Worm (Caenorhabditis elegans) whole organism, mixed stage, embryonic: ENCODE data around the gene srg-31.

Experiments
- bed-3 ChIP-seq: fragments of 200-800 bp; sonication (Bioruptor generic); optimal IDR thresholded peaks from 3 replicates; lab custom pipeline; 2018; ENCODE audit warnings: mild to moderate bottlenecking, missing genetic modification characterization, moderate library complexity, missing compliant biosample characterization
- ces-1 ChIP-seq: fragments of 150-350 bp; optimal IDR thresholded peaks from 2 replicates; lab custom pipeline; 2014; ENCODE audit warnings: missing biosample characterization, missing genetic modification reagents, missing genetic modification characterization
- elt-3 ChIP-seq: fragments of 150-350 bp; optimal IDR thresholded peaks from 2 replicates; lab custom pipeline; 2014; ENCODE audit warnings: missing biosample characterization, missing genetic modification characterization
- lin-13 ChIP-seq: fragments of 150-350 bp; optimal IDR thresholded peaks from 2 replicates; lab custom pipeline; 2014; ENCODE audit warnings: missing biosample characterization, missing genetic modification characterization
- nhr-12 ChIP-seq: fragments of 150-350 bp; optimal IDR thresholded peaks from 2 replicates; lab custom pipeline; 2014; ENCODE audit warnings: missing biosample characterization, missing genetic modification characterization
- nhr-237 ChIP-seq: fragments of 150-350 bp; optimal IDR thresholded peaks from 2 replicates; lab custom pipeline; 2014; ENCODE audit warnings: missing biosample characterization, missing genetic modification characterization
- nhr-76 ChIP-seq: sonication (generic microtip); optimal IDR thresholded peaks from 2 replicates; lab custom pipeline; 2017; ENCODE audit warnings: missing biosample characterization, missing genetic modification characterization
- pha-4 ChIP-seq: fragments of 150-350 bp; optimal IDR thresholded peaks from 2 replicates; lab custom pipeline; 2018; ENCODE audit warnings: missing biosample characterization, missing genetic modification reagents, missing genetic modification characterization
- snpc-4 ChIP-seq: fragments of 150-350 bp; optimal IDR thresholded peaks from 2 replicates; lab custom pipeline; 2014; ENCODE audit warnings: missing biosample characterization, missing genetic modification characterization
- unc-120 ChIP-seq: sonication (generic microtip); optimal IDR thresholded peaks from 2 replicates; lab custom pipeline; 2017; ENCODE audit warnings: missing genetic modification characterization, missing compliant biosample characterization; ENCODE audit not compliant: poor library complexity, severe bottlenecking
- unc-62 ChIP-seq: fragments of 150-350 bp; optimal IDR thresholded peaks from 2 replicates; lab custom pipeline; 2014; ENCODE audit warnings: missing biosample characterization, missing genetic modification reagents, missing genetic modification characterization

ce11 chrV:6935878-6936277 lies 17.8 kb downstream of the srg-31 start, which contains the start of gene Y57E12B.10:
- TF ChIP-seq pha-4: no peak
- no peak for TF ChIP-seq snpc-4
- TF ChIP-seq nhr-76 (tag; lab: Kevin White, UChicago): no peak
- TF ChIP-seq unc-62 (GFP tag; lab: Kevin White, UChicago): no peak
- no peak for TF ChIP-seq ces-1 (GFP tag; lab: Kevin White, UChicago)
- no peak for TF ChIP-seq elt-3
- TF ChIP-seq nhr-237 (tag; lab: Kevin White, UChicago): no peak
- no peak for TF ChIP-seq lin-13
- no peak for TF ChIP-seq unc-120 (tag; lab: Kevin White, UChicago)
- TF ChIP-seq nhr-12: no peak
- no peak for TF ChIP-seq bed-3 (GFP tag; lab: Kevin White, UChicago)
